Worm (Caenorhabditis elegans) whole organism, L4 larva: ENCODE results near the gene F44E5.15.

Source experiments
- F44E2.7 ChIP-seq: fragments of 200-800 bp; sonication (Bioruptor generic); IDR thresholded peaks from 2 replicates; pipeline ENCODE4 v2.1.2; 2022; ENCODE audit warnings: missing genetic modification characterization, missing compliant biosample characterization
- F49E8.2 ChIP-seq: sonication (generic microtip); optimal IDR thresholded peaks from 2 replicates; lab custom pipeline; 2016; ENCODE audit warnings: missing compliant biosample characterization, mild to moderate bottlenecking, missing genetic modification characterization, borderline replicate concordance
- T20F7.1 ChIP-seq: fragments of 200-800 bp; sonication (Bioruptor generic); optimal IDR thresholded peaks from 2 replicates; lab custom pipeline; 2018; ENCODE audit warnings: mild to moderate bottlenecking, missing genetic modification characterization, missing compliant biosample characterization
- T26A8.4 ChIP-seq: fragments of 200-800 bp; sonication (Bioruptor generic); IDR thresholded peaks from 2 replicates; pipeline ENCODE4 v1.3.6; 2022; ENCODE audit warnings: missing genetic modification characterization, missing compliant biosample characterization
- Y48G9A.11 ChIP-seq: fragments of 200-800 bp; sonication (Bioruptor generic); IDR thresholded peaks from 2 replicates; pipeline ENCODE4 v1.3.6; 2022; ENCODE audit warnings: missing genetic modification reagents, missing genetic modification characterization, missing compliant biosample characterization
- ZK337.2 ChIP-seq: fragments of 200-800 bp; sonication (Bioruptor generic); IDR thresholded peaks from 2 replicates; pipeline ENCODE4 v1.3.6; 2022; ENCODE audit warnings: missing genetic modification reagents, missing genetic modification characterization, missing compliant biosample characterization
- aly-2 ChIP-seq: sonication (generic microtip); optimal IDR thresholded peaks from 2 replicates; lab custom pipeline; 2018; ENCODE audit warnings: missing biosample characterization, missing genetic modification characterization
- arid-1 ChIP-seq: fragments of 200-800 bp; sonication (Bioruptor generic); conservative IDR thresholded peaks from 2 replicates; pipeline ENCODE4 v1.3.6; 2022; ENCODE audit warnings: missing genetic modification reagents, missing genetic modification characterization, missing compliant biosample characterization
- ceh-44 ChIP-seq: fragments of 200-800 bp; sonication (Bioruptor generic); IDR thresholded peaks from 2 replicates; pipeline ENCODE4 v1.3.6; 2022; ENCODE audit warnings: missing genetic modification reagents, missing genetic modification characterization, missing compliant biosample characterization
- cey-2 ChIP-seq: sonication (generic microtip); optimal IDR thresholded peaks from 3 replicates; lab custom pipeline; 2017; ENCODE audit warnings: missing genetic modification characterization, mild to moderate bottlenecking, missing compliant biosample characterization, antibody characterized with exemption, borderline replicate concordance; ENCODE audit not compliant: insufficient read depth
- daf-12 ChIP-seq: fragments of 150-350 bp; optimal IDR thresholded peaks from 2 replicates; lab custom pipeline; 2014; ENCODE audit warnings: missing biosample characterization, missing genetic modification reagents, missing genetic modification characterization
- daf-16 ChIP-seq, 3 experiments: sonication (generic microtip); optimal IDR thresholded peaks; 2 replicates each; lab custom pipeline; 2016 to 2017; ENCODE audit warnings: missing genetic modification characterization in 3 of 3, missing genetic modification reagents in 3 of 3, mild to moderate bottlenecking in 2 of 3, missing compliant biosample characterization in 2 of 3, missing biosample characterization in 1 of 3, moderate library complexity in 1 of 3
- daf-19 ChIP-seq: fragments of 200-800 bp; sonication (Bioruptor generic); conservative IDR thresholded peaks from 2 replicates; pipeline ENCODE4 v1.3.6; 2022; ENCODE audit warnings: missing genetic modification characterization, missing compliant biosample characterization
- daf-8 ChIP-seq: fragments of 200-800 bp; sonication (Bioruptor generic); IDR thresholded peaks from 2 replicates; pipeline ENCODE4 v1.3.6; 2022; ENCODE audit warnings: missing genetic modification characterization, missing compliant biosample characterization
- duxl-1 ChIP-seq: sonication (generic microtip); optimal IDR thresholded peaks from 2 replicates; lab custom pipeline; 2016; ENCODE audit warnings: mild to moderate bottlenecking, missing genetic modification characterization, moderate library complexity, missing compliant biosample characterization; ENCODE audit not compliant: poor library complexity
- dve-1 ChIP-seq: sonication (generic microtip); optimal IDR thresholded peaks from 2 replicates; lab custom pipeline; 2017; ENCODE audit warnings: antibody characterized with exemption, mild to moderate bottlenecking, missing genetic modification characterization, missing compliant biosample characterization; ENCODE audit not compliant: insufficient read depth
- egl-27 ChIP-seq: sonication (generic microtip); optimal IDR thresholded peaks from 3 replicates; lab custom pipeline; 2017; ENCODE audit warnings: missing biosample characterization, missing genetic modification reagents, missing genetic modification characterization
- egl-43 ChIP-seq: fragments of 200-800 bp; sonication (Bioruptor generic); IDR thresholded peaks from 2 replicates; pipeline ENCODE4 v1.3.6; 2022; ENCODE audit warnings: missing genetic modification reagents, missing genetic modification characterization, missing compliant biosample characterization
- hlh-11 ChIP-seq: fragments of 200-800 bp; sonication (Bioruptor generic); optimal IDR thresholded peaks from 2 replicates; lab custom pipeline; 2018; ENCODE audit warnings: mild to moderate bottlenecking, missing genetic modification characterization, missing compliant biosample characterization
- hmg-1.1 ChIP-seq: fragments of 200-800 bp; sonication (Bioruptor generic); IDR thresholded peaks from 2 replicates; pipeline ENCODE4 v1.3.6; 2022; ENCODE audit warnings: missing genetic modification reagents, missing genetic modification characterization, missing compliant biosample characterization
- lim-7 ChIP-seq: fragments of 200-800 bp; sonication (Bioruptor generic); IDR thresholded peaks from 2 replicates; pipeline ENCODE4 v1.3.6; 2022; ENCODE audit warnings: missing genetic modification characterization, missing compliant biosample characterization
- lin-13 ChIP-seq: fragments of 150-350 bp; optimal IDR thresholded peaks from 2 replicates; lab custom pipeline; 2014; ENCODE audit warnings: missing biosample characterization, missing genetic modification reagents, missing genetic modification characterization
- lin-29 ChIP-seq: fragments of 200-800 bp; sonication (Bioruptor generic); IDR thresholded peaks from 2 replicates; pipeline ENCODE4 v1.3.6; 2022; ENCODE audit warnings: missing genetic modification reagents, missing genetic modification characterization, missing compliant biosample characterization
- lir-3 ChIP-seq: sonication (generic microtip); optimal IDR thresholded peaks from 2 replicates; lab custom pipeline; 2016; ENCODE audit warnings: mild to moderate bottlenecking, missing genetic modification characterization, missing compliant biosample characterization
- lsy-2 ChIP-seq, 2 experiments: fragments of 150-350 bp in 1 of 2; sonication (generic microtip) in 1 of 2; optimal IDR thresholded peaks; 2 replicates each; lab custom pipeline; 2014 to 2017; ENCODE audit warnings: missing biosample characterization in 2 of 2, missing genetic modification characterization in 2 of 2
- madf-5 ChIP-seq, 2 experiments: fragments of 200-800 bp; sonication (Bioruptor generic); IDR thresholded peaks; 2 replicates each; pipeline ENCODE4 v1.3.6; 2022; ENCODE audit warnings: missing compliant biosample characterization in 2 of 2, missing genetic modification characterization in 2 of 2
- mdl-1 ChIP-seq, 2 experiments: fragments of 150-350 bp in 1 of 2; sonication (generic microtip) in 1 of 2; optimal IDR thresholded peaks; 2 replicates each; lab custom pipeline; 2014 to 2017; ENCODE audit warnings: missing biosample characterization in 2 of 2, missing genetic modification characterization in 2 of 2
- mdt-29 ChIP-seq: fragments of 200-800 bp; sonication (Bioruptor generic); IDR thresholded peaks from 2 replicates; pipeline ENCODE4 v1.3.6; 2022; ENCODE audit warnings: missing genetic modification reagents, missing genetic modification characterization, missing compliant biosample characterization
- mxl-3 ChIP-seq: fragments of 200-800 bp; sonication (Bioruptor generic); optimal IDR thresholded peaks from 2 replicates; lab custom pipeline; 2018; ENCODE audit warnings: mild to moderate bottlenecking, missing genetic modification characterization, missing compliant biosample characterization
- nhr-10 ChIP-seq: fragments of 150-350 bp; optimal IDR thresholded peaks from 2 replicates; lab custom pipeline; 2014; ENCODE audit warnings: missing biosample characterization, missing genetic modification characterization
- nhr-111 ChIP-seq: fragments of 200-800 bp; sonication (Bioruptor generic); optimal IDR thresholded peaks from 2 replicates; lab custom pipeline; 2018; ENCODE audit warnings: mild to moderate bottlenecking, missing genetic modification characterization, missing compliant biosample characterization
- nhr-237 ChIP-seq: sonication (generic microtip); optimal IDR thresholded peaks from 2 replicates; lab custom pipeline; 2017; ENCODE audit warnings: missing biosample characterization, missing genetic modification characterization
- nhr-28 ChIP-seq: fragments of 150-350 bp; optimal IDR thresholded peaks from 2 replicates; lab custom pipeline; 2014; ENCODE audit warnings: missing biosample characterization, missing genetic modification characterization
- nhr-48 ChIP-seq: sonication (generic microtip); optimal IDR thresholded peaks from 2 replicates; lab custom pipeline; 2016; ENCODE audit warnings: mild to moderate bottlenecking, missing genetic modification characterization, missing compliant biosample characterization
- nhr-76 ChIP-seq: fragments of 150-350 bp; optimal IDR thresholded peaks from 2 replicates; lab custom pipeline; 2014; ENCODE audit warnings: missing biosample characterization, missing genetic modification characterization
- nhr-77 ChIP-seq: fragments of 150-350 bp; optimal IDR thresholded peaks from 2 replicates; lab custom pipeline; 2014; ENCODE audit warnings: missing biosample characterization, missing genetic modification characterization
- pha-4 ChIP-seq, 2 experiments: fragments of 150-350 bp in 1 of 2; fragments of 200-800 bp in 1 of 2; sonication (Bioruptor generic) in 1 of 2; IDR thresholded peaks in 1 of 2; optimal IDR thresholded peaks in 1 of 2; 2 replicates each; pipeline versions ENCODE4 v1.3.6 to Lab custom; 2014 to 2022; ENCODE audit warnings: missing genetic modification characterization in 2 of 2, missing genetic modification reagents in 2 of 2, missing biosample characterization in 1 of 2, missing compliant biosample characterization in 1 of 2
- php-3 ChIP-seq: fragments of 200-800 bp; sonication (Bioruptor generic); IDR thresholded peaks from 2 replicates; pipeline ENCODE4 v1.3.6; 2022; ENCODE audit warnings: missing genetic modification reagents, missing genetic modification characterization, missing compliant biosample characterization
- pqm-1 ChIP-seq: sonication (generic microtip); optimal IDR thresholded peaks from 2 replicates; lab custom pipeline; 2017; ENCODE audit warnings: missing biosample characterization, missing genetic modification characterization
- rbr-2 ChIP-seq: sonication (generic microtip); optimal IDR thresholded peaks from 2 replicates; lab custom pipeline; 2016; ENCODE audit warnings: missing genotype, missing genetic modification characterization, missing compliant biosample characterization
- saeg-2 ChIP-seq: fragments of 200-800 bp; sonication (Bioruptor generic); IDR thresholded peaks from 2 replicates; pipeline ENCODE4 v1.3.6; 2022; ENCODE audit warnings: missing genetic modification reagents, missing genetic modification characterization, missing compliant biosample characterization
- set-16 ChIP-seq: fragments of 200-800 bp; sonication (Bioruptor generic); IDR thresholded peaks from 2 replicates; pipeline ENCODE4 v1.3.6; 2022; ENCODE audit warnings: missing genetic modification reagents, missing genetic modification characterization, missing compliant biosample characterization
- snpc-1.2 ChIP-seq: fragments of 200-800 bp; sonication (Bioruptor generic); IDR thresholded peaks from 2 replicates; pipeline ENCODE4 v1.3.6; 2022; ENCODE audit warnings: missing genetic modification reagents, missing genetic modification characterization, missing compliant biosample characterization
- spr-1 ChIP-seq: sonication (generic microtip); optimal IDR thresholded peaks from 2 replicates; lab custom pipeline; 2016; ENCODE audit warnings: mild to moderate bottlenecking, missing genetic modification characterization, missing compliant biosample characterization
- spr-3 ChIP-seq: fragments of 200-800 bp; sonication (Bioruptor generic); optimal IDR thresholded peaks from 2 replicates; lab custom pipeline; 2018; ENCODE audit warnings: mild to moderate bottlenecking, missing genetic modification characterization, missing compliant biosample characterization
- unc-130 ChIP-seq: sonication (generic microtip); optimal IDR thresholded peaks from 2 replicates; lab custom pipeline; 2016; ENCODE audit warnings: missing genetic modification reagents, missing genetic modification characterization, missing compliant biosample characterization
- zag-1 ChIP-seq: fragments of 150-350 bp; optimal IDR thresholded peaks from 2 replicates; lab custom pipeline; 2014; ENCODE audit warnings: missing biosample characterization, missing genetic modification characterization
- zfp-2 ChIP-seq: sonication (generic microtip); optimal IDR thresholded peaks from 2 replicates; lab custom pipeline; 2016; ENCODE audit warnings: mild to moderate bottlenecking, missing genetic modification characterization, missing compliant biosample characterization
- zfp-3 ChIP-seq: fragments of 200-800 bp; sonication (Bioruptor generic); conservative IDR thresholded peaks from 2 replicates; pipeline ENCODE4 v1.3.6; 2022; ENCODE audit warnings: missing genetic modification reagents, missing genetic modification characterization, missing compliant biosample characterization
- ztf-11 ChIP-seq: fragments of 150-350 bp; optimal IDR thresholded peaks from 2 replicates; lab custom pipeline; 2014; ENCODE audit warnings: missing biosample characterization, missing genetic modification characterization

Gene F44E5.15

ce11 chrII:11724362-11724761 lies 48.1 kb upstream of the F44E5.15 start (continued):
- peak; percentile 49; the same call in 1 of the 2 replicates for TF ChIP-seq hmg-1.1 (GFP tag; lab: Robert Waterston, UW)
- no peak for TF ChIP-seq aly-2 (tag; lab: Kevin White, UChicago)
- TF ChIP-seq ZK337.2, result no peak
- no peak for TF ChIP-seq snpc-1.2 (GFP tag; lab: Robert Waterston, UW)
- TF ChIP-seq nhr-77 (tag; lab: Kevin White, UChicago), result no peak
- no peak for TF ChIP-seq F49E8.2 (tag; lab: Kevin White, UChicago)
- TF ChIP-seq duxl-1 (tag; lab: Kevin White, UChicago), result no peak
- peak; percentile 53 for TF ChIP-seq hlh-11 (tag; lab: Kevin White, UChicago)
- peak; percentile 46; the same call in 1 of the 2 replicates for TF ChIP-seq zfp-3 (GFP tag; lab: Robert Waterston, UW)
- TF ChIP-seq spr-1 (tag; lab: Kevin White, UChicago), result peak; percentile 45
- no peak for TF ChIP-seq madf-5 (GFP tag; IDR thresholded peaks at IDR 0.05; lab: Robert Waterston, UW)
- TF ChIP-seq lim-7 (GFP tag; lab: Robert Waterston, UW), result no peak
- TF ChIP-seq cey-2, result no peak
- no peak for TF ChIP-seq nhr-237 (tag; lab: Kevin White, UChicago)
- no peak for TF ChIP-seq lir-3
- TF ChIP-seq lin-13, result peak; percentile 36
- TF ChIP-seq nhr-76, result no peak
- no peak for TF ChIP-seq Y48G9A.11 (GFP tag; lab: Robert Waterston, UW)
- TF ChIP-seq unc-130 (GFP tag; lab: Kevin White, UChicago), result no peak
- TF ChIP-seq F44E2.7 (GFP tag; lab: Robert Waterston, UW), result no peak
- no peak for TF ChIP-seq php-3
- no peak for TF ChIP-seq pha-4 (GFP tag; IDR thresholded peaks at IDR 0.05; lab: Robert Waterston, UW)
- TF ChIP-seq pha-4 (tag; optimal IDR thresholded peaks at IDR 0.05; lab: Kevin White, UChicago), result no peak
- TF ChIP-seq pqm-1 (tag; lab: Kevin White, UChicago), result no peak
- no peak for TF ChIP-seq daf-16 (GFP tag; optimal IDR thresholded peaks at IDR 0.05; lab: Kevin White, UChicago)
- no peak for TF ChIP-seq daf-16 (tag; optimal IDR thresholded peaks at IDR 0.05; lab: Kevin White, UChicago)
- no peak for TF ChIP-seq mdt-29 (GFP tag; lab: Robert Waterston, UW)
- no peak for TF ChIP-seq dve-1 (tag; lab: Kevin White, UChicago)
- TF ChIP-seq zfp-2 (tag; lab: Kevin White, UChicago), result no peak
- TF ChIP-seq rbr-2 (tag; lab: Kevin White, UChicago), result peak; percentile 30
- no peak for TF ChIP-seq daf-19 (GFP tag; lab: Robert Waterston, UW)
- TF ChIP-seq nhr-111 (GFP tag; lab: Kevin White, UChicago), result no peak
- no peak for TF ChIP-seq egl-27 (tag; lab: Kevin White, UChicago)
- TF ChIP-seq daf-8, result no peak
- TF ChIP-seq lsy-2 (tag; optimal IDR thresholded peaks at IDR 0.05; lab: Kevin White, UChicago), result peak in 1 of 2 experiments; percentile 75
- TF ChIP-seq spr-3, result no peak
- TF ChIP-seq mdl-1 (tag; optimal IDR thresholded peaks at IDR 0.05; lab: Kevin White, UChicago), result peak; percentile 36 to 55
- no peak for TF ChIP-seq lin-29 (GFP tag; lab: Robert Waterston, UW)
- TF ChIP-seq T20F7.1, result peak; percentile 31
- no peak for TF ChIP-seq mxl-3
- TF ChIP-seq set-16 (GFP tag; lab: Robert Waterston, UW), result no peak
- no peak for TF ChIP-seq zag-1 (tag; lab: Kevin White, UChicago)
- no peak for TF ChIP-seq arid-1 (GFP tag; lab: Robert Waterston, UW)
- TF ChIP-seq daf-12, result no peak
- peak; percentile 44 for TF ChIP-seq nhr-28
- TF ChIP-seq nhr-48 (tag; lab: Kevin White, UChicago), result no peak
- TF ChIP-seq saeg-2, result no peak
- TF ChIP-seq nhr-10, result no peak
- no peak for TF ChIP-seq T26A8.4 (GFP tag; lab: Robert Waterston, UW)
- TF ChIP-seq ztf-11 (tag; lab: Kevin White, UChicago), result no peak
- TF ChIP-seq egl-43 (GFP tag; lab: Robert Waterston, UW), result no peak
- TF ChIP-seq ceh-44 (GFP tag; lab: Robert Waterston, UW), result no peak
